Worm (Caenorhabditis elegans) whole organism, L4 larva: ENCODE results near the gene F41G3.10.
"Not testable (repeated sequence)": the region's sequence is repeated elsewhere in the genome, so short reads cannot be mapped to it uniquely, and the experiment has no call there.

ENCODE experiments used
- F37D6.2 ChIP-seq: sonication (generic microtip); optimal IDR thresholded peaks from 2 replicates; lab custom pipeline; 2016; ENCODE audit warnings: mild to moderate bottlenecking, missing genetic modification characterization, missing compliant biosample characterization
- T26A8.4 ChIP-seq: fragments of 200-800 bp; sonication (Bioruptor generic); IDR thresholded peaks from 2 replicates; pipeline ENCODE4 v1.3.6; 2022; ENCODE audit warnings: missing genetic modification characterization, missing compliant biosample characterization
- Y48G9A.11 ChIP-seq: fragments of 200-800 bp; sonication (Bioruptor generic); IDR thresholded peaks from 2 replicates; pipeline ENCODE4 v1.3.6; 2022; ENCODE audit warnings: missing genetic modification reagents, missing genetic modification characterization, missing compliant biosample characterization
- Y75B8A.6 ChIP-seq: fragments of 200-800 bp; sonication (Bioruptor generic); IDR thresholded peaks from 2 replicates; pipeline ENCODE4 v1.3.6; 2022; ENCODE audit warnings: missing genetic modification reagents, missing genetic modification characterization, missing compliant biosample characterization
- ZK337.2 ChIP-seq: fragments of 200-800 bp; sonication (Bioruptor generic); IDR thresholded peaks from 2 replicates; pipeline ENCODE4 v1.3.6; 2022; ENCODE audit warnings: missing genetic modification reagents, missing genetic modification characterization, missing compliant biosample characterization
- aha-1 ChIP-seq: fragments of 150-350 bp; peaks from one replicate; lab custom pipeline; 2014; ENCODE audit warnings: missing biosample characterization, missing genetic modification characterization
- ceh-20 ChIP-seq: fragments of 200-800 bp; sonication (Bioruptor generic); IDR thresholded peaks from 2 replicates; pipeline ENCODE4 v1.3.6; 2022; ENCODE audit warnings: missing genetic modification reagents, missing genetic modification characterization, missing compliant biosample characterization
- ceh-82 ChIP-seq: sonication (generic microtip); optimal IDR thresholded peaks from 2 replicates; lab custom pipeline; 2017; ENCODE audit warnings: missing biosample characterization, missing genetic modification characterization
- ctbp-1 ChIP-seq: fragments of 200-800 bp; sonication (Bioruptor generic); IDR thresholded peaks from 2 replicates; pipeline ENCODE4 v1.3.6; 2022; ENCODE audit warnings: missing genetic modification reagents, missing genetic modification characterization, missing compliant biosample characterization
- daf-16 ChIP-seq, 3 experiments: sonication (generic microtip); optimal IDR thresholded peaks; 2 replicates each; lab custom pipeline; 2016 to 2017; ENCODE audit warnings: missing genetic modification characterization in 3 of 3, missing genetic modification reagents in 3 of 3, mild to moderate bottlenecking in 2 of 3, missing compliant biosample characterization in 2 of 3, missing biosample characterization in 1 of 3, moderate library complexity in 1 of 3
- daf-19 ChIP-seq: fragments of 200-800 bp; sonication (Bioruptor generic); conservative IDR thresholded peaks from 2 replicates; pipeline ENCODE4 v1.3.6; 2022; ENCODE audit warnings: missing genetic modification characterization, missing compliant biosample characterization
- dmd-6 ChIP-seq: fragments of 200-800 bp; sonication (Bioruptor generic); IDR thresholded peaks from 2 replicates; pipeline ENCODE4 v1.3.6; 2022; ENCODE audit warnings: missing genetic modification reagents, missing genetic modification characterization, missing compliant biosample characterization
- dmd-8 ChIP-seq: fragments of 200-800 bp; sonication (Bioruptor generic); IDR thresholded peaks from 2 replicates; pipeline ENCODE4 v1.3.6; 2022; ENCODE audit warnings: missing genetic modification characterization, missing compliant biosample characterization
- dve-1 ChIP-seq: sonication (generic microtip); optimal IDR thresholded peaks from 2 replicates; lab custom pipeline; 2017; ENCODE audit warnings: antibody characterized with exemption, mild to moderate bottlenecking, missing genetic modification characterization, missing compliant biosample characterization; ENCODE audit not compliant: insufficient read depth
- egl-27 ChIP-seq: sonication (generic microtip); optimal IDR thresholded peaks from 3 replicates; lab custom pipeline; 2017; ENCODE audit warnings: missing biosample characterization, missing genetic modification reagents, missing genetic modification characterization
- egl-43 ChIP-seq: fragments of 200-800 bp; sonication (Bioruptor generic); IDR thresholded peaks from 2 replicates; pipeline ENCODE4 v1.3.6; 2022; ENCODE audit warnings: missing genetic modification reagents, missing genetic modification characterization, missing compliant biosample characterization
- gei-8 ChIP-seq: fragments of 200-800 bp; sonication (Bioruptor generic); optimal IDR thresholded peaks from 2 replicates; lab custom pipeline; 2018; ENCODE audit warnings: mild to moderate bottlenecking, missing genetic modification characterization, missing compliant biosample characterization
- hlh-30 ChIP-seq: sonication (generic microtip); optimal IDR thresholded peaks from 2 replicates; lab custom pipeline; 2017; ENCODE audit warnings: antibody characterized with exemption, mild to moderate bottlenecking, missing genetic modification characterization, missing compliant biosample characterization; ENCODE audit not compliant: insufficient read depth
- lin-1 ChIP-seq: fragments of 200-800 bp; sonication (Bioruptor generic); IDR thresholded peaks from 2 replicates; pipeline ENCODE4 v1.3.6; 2022; ENCODE audit warnings: missing genetic modification reagents, missing genetic modification characterization, missing compliant biosample characterization
- madf-9 ChIP-seq: fragments of 200-800 bp; sonication (Bioruptor generic); conservative IDR thresholded peaks from 2 replicates; pipeline ENCODE4 v1.3.6; 2022; ENCODE audit warnings: missing genetic modification reagents, missing genetic modification characterization, missing compliant biosample characterization
- mxl-2 ChIP-seq: fragments of 200-800 bp; sonication (Bioruptor generic); conservative IDR thresholded peaks from 2 replicates; pipeline ENCODE4 v1.3.6; 2022; ENCODE audit warnings: missing genetic modification reagents, missing genetic modification characterization, missing compliant biosample characterization
- mxl-3 ChIP-seq: fragments of 200-800 bp; sonication (Bioruptor generic); optimal IDR thresholded peaks from 2 replicates; lab custom pipeline; 2018; ENCODE audit warnings: mild to moderate bottlenecking, missing genetic modification characterization, missing compliant biosample characterization
- nhr-237 ChIP-seq: sonication (generic microtip); optimal IDR thresholded peaks from 2 replicates; lab custom pipeline; 2017; ENCODE audit warnings: missing biosample characterization, missing genetic modification characterization
- nhr-25 ChIP-seq: sonication (generic microtip); optimal IDR thresholded peaks from 2 replicates; lab custom pipeline; 2017; ENCODE audit warnings: missing genetic modification characterization, mild to moderate bottlenecking, missing compliant biosample characterization, antibody characterized with exemption, moderate library complexity, borderline replicate concordance; ENCODE audit not compliant: insufficient read depth
- nhr-28 ChIP-seq: fragments of 150-350 bp; optimal IDR thresholded peaks from 2 replicates; lab custom pipeline; 2014; ENCODE audit warnings: missing biosample characterization, missing genetic modification characterization
- nhr-41 ChIP-seq: fragments of 200-800 bp; sonication (Bioruptor generic); IDR thresholded peaks from 2 replicates; pipeline ENCODE4 v1.3.6; 2022; ENCODE audit warnings: missing genetic modification reagents, missing genetic modification characterization, missing compliant biosample characterization
- pha-4 ChIP-seq, 2 experiments: fragments of 150-350 bp in 1 of 2; fragments of 200-800 bp in 1 of 2; sonication (Bioruptor generic) in 1 of 2; IDR thresholded peaks in 1 of 2; optimal IDR thresholded peaks in 1 of 2; 2 replicates each; pipeline versions ENCODE4 v1.3.6 to Lab custom; 2014 to 2022; ENCODE audit warnings: missing genetic modification characterization in 2 of 2, missing genetic modification reagents in 2 of 2, missing biosample characterization in 1 of 2, missing compliant biosample characterization in 1 of 2
- snpc-1.2 ChIP-seq: fragments of 200-800 bp; sonication (Bioruptor generic); IDR thresholded peaks from 2 replicates; pipeline ENCODE4 v1.3.6; 2022; ENCODE audit warnings: missing genetic modification reagents, missing genetic modification characterization, missing compliant biosample characterization
- snpc-4 ChIP-seq: fragments of 150-350 bp; optimal IDR thresholded peaks from 2 replicates; lab custom pipeline; 2014; ENCODE audit warnings: missing biosample characterization, missing genetic modification characterization
- tag-97 ChIP-seq: fragments of 200-800 bp; sonication (Bioruptor generic); IDR thresholded peaks from 2 replicates; pipeline ENCODE4 v1.3.6; 2022; ENCODE audit warnings: missing genetic modification characterization, missing compliant biosample characterization
- tra-1 ChIP-seq: fragments of 200-800 bp; sonication (Bioruptor generic); IDR thresholded peaks from 2 replicates; pipeline ENCODE4 v1.3.6; 2022; ENCODE audit warnings: missing genetic modification reagents, missing genetic modification characterization, missing compliant biosample characterization
- unc-130 ChIP-seq: sonication (generic microtip); optimal IDR thresholded peaks from 2 replicates; lab custom pipeline; 2016; ENCODE audit warnings: missing genetic modification reagents, missing genetic modification characterization, missing compliant biosample characterization
- unc-62 ChIP-seq, 3 experiments: fragments of 150-350 bp in 1 of 3; sonication (generic microtip); optimal IDR thresholded peaks in 2 of 3; peaks in 1 of 3; 1 replicate in 1 of 3; 2 replicates in 2 of 3; lab custom pipeline; 2014 to 2017; ENCODE audit warnings: missing biosample characterization in 3 of 3, missing genetic modification characterization in 3 of 3, missing genetic modification reagents in 3 of 3, missing genotype in 1 of 3
- vab-7 ChIP-seq: fragments of 200-800 bp; sonication (Bioruptor generic); IDR thresholded peaks from 2 replicates; pipeline ENCODE4 v1.3.6; 2022; ENCODE audit warnings: missing genetic modification reagents, missing genetic modification characterization, missing compliant biosample characterization
- zip-11 ChIP-seq: fragments of 200-800 bp; sonication (Bioruptor generic); IDR thresholded peaks from 2 replicates; pipeline ENCODE4 v1.3.6; 2022; ENCODE audit warnings: missing genetic modification characterization, missing compliant biosample characterization

Gene F41G3.10

ce11 chrII:6749422-6749821 is at the start of gene F41G3.10:
F41G3.10 (minus strand) TSS chrII:6749522.
- no peak for TF ChIP-seq tag-97 (GFP tag; lab: Robert Waterston, UW)

ce11 chrII:6797771-6798440 is 48.6 kb upstream of the F41G3.10 start:
- TF ChIP-seq ctbp-1 (GFP tag; lab: Robert Waterston, UW) = peak; percentile 40; the same call in 1 of the 2 replicates
- 0 out of 2 replicates have a peak, but pooled peaks have one; percentile 8 for TF ChIP-seq dmd-6
- 0 out of 2 replicates have a peak, but pooled peaks have one; percentile 37 for TF ChIP-seq dmd-8 (GFP tag; lab: Robert Waterston, UW)
- TF ChIP-seq T26A8.4 (GFP tag; lab: Robert Waterston, UW) = peak; percentile 28; the same call in 1 of the 2 replicates
- TF ChIP-seq vab-7 = peak; percentile 59
- TF ChIP-seq pha-4 (GFP tag; IDR thresholded peaks at IDR 0.05; lab: Robert Waterston, UW) = 0 out of 2 replicates have a peak, but pooled peaks have one; percentile 22
- TF ChIP-seq pha-4 (tag; optimal IDR thresholded peaks at IDR 0.05; lab: Kevin White, UChicago) = not testable (repeated sequence)

- no peak for TF ChIP-seq nhr-25
Observed at ce11 chrII:6791891-6792290, 42.6 kb upstream of the F41G3.10 start, which contains the start of gene T13C2.2. T13C2.2 (plus strand) TSS chrII:6792191.

- TF ChIP-seq aha-1 = peak; percentile 8
- TF ChIP-seq tra-1 (GFP tag; lab: Robert Waterston, UW) = no peak
Observed at ce11 chrII:6788672-6789298, 39.5 kb upstream of the F41G3.10 start, which contains the start of gene T13C2.3. T13C2.3 (plus strand) TSS chrII:6789248.

ce11 chrII:6783377-6783829 is 34.1 kb upstream of the F41G3.10 start, which contains the start of gene gldi-2:
gldi-2 (plus strand) TSS chrII:6783427.
- no peak for TF ChIP-seq F37D6.2
- no peak for TF ChIP-seq tag-97 (GFP tag; lab: Robert Waterston, UW)
- no peak for TF ChIP-seq zip-11 (GFP tag; lab: Robert Waterston, UW)
- no peak for TF ChIP-seq nhr-41
- no peak for TF ChIP-seq unc-62 (GFP tag; optimal IDR thresholded peaks at IDR 0.05 in 1 of 2; lab: Kevin White, UChicago)
- TF ChIP-seq unc-62 (tag; optimal IDR thresholded peaks at IDR 0.05; lab: Kevin White, UChicago) = no peak
- no peak for TF ChIP-seq daf-16 (GFP tag; optimal IDR thresholded peaks at IDR 0.05; lab: Kevin White, UChicago)
- TF ChIP-seq daf-16 (tag; optimal IDR thresholded peaks at IDR 0.05; lab: Kevin White, UChicago) = no peak
- no peak for TF ChIP-seq unc-130 (GFP tag; lab: Kevin White, UChicago)
- no peak for TF ChIP-seq madf-9
- no peak for TF ChIP-seq snpc-1.2
- no peak for TF ChIP-seq gei-8 (GFP tag; lab: Kevin White, UChicago)
- TF ChIP-seq Y75B8A.6 (GFP tag; lab: Robert Waterston, UW) = no peak
- no peak for TF ChIP-seq egl-43 (GFP tag; lab: Robert Waterston, UW)
- no peak for TF ChIP-seq Y48G9A.11
- TF ChIP-seq, all 104 proteins: peak for 0

ce11 chrII:6782738-6783163 is 33.4 kb upstream of the F41G3.10 start:
- TF ChIP-seq ceh-20 (peak; percentile 77), lin-1 (no peak), daf-19 (GFP tag; lab: Robert Waterston, UW) (no peak), snpc-4 (no peak), mxl-2 (no peak), dve-1 (tag; lab: Kevin White, UChicago) (peak; percentile 27), pha-4 (GFP tag; IDR thresholded peaks at IDR 0.05; lab: Robert Waterston, UW) (no peak), pha-4 (tag; optimal IDR thresholded peaks at IDR 0.05; lab: Kevin White, UChicago) (peak; percentile 50), nhr-237 (no peak), dmd-6 (peak; percentile 44), daf-16 (GFP tag; optimal IDR thresholded peaks at IDR 0.05; lab: Kevin White, UChicago) (peak in 1 of 2 experiments; percentile 57), daf-16 (tag; optimal IDR thresholded peaks at IDR 0.05; lab: Kevin White, UChicago) (peak; percentile 20), ceh-82 (no peak), madf-9 (0 out of 2 replicates have a peak, but pooled peaks have one; percentile 23), egl-27 (tag; lab: Kevin White, UChicago) (no peak), vab-7 (no peak), hlh-30 (tag; lab: Kevin White, UChicago) (peak; percentile 95), Y75B8A.6 (GFP tag; lab: Robert Waterston, UW) (no peak), ZK337.2 (GFP tag; lab: Robert Waterston, UW) (no peak), mxl-3 (GFP tag; lab: Kevin White, UChicago) (peak; percentile 75), nhr-28 (tag; lab: Kevin White, UChicago) (peak; percentile 80)
